Fruit fly (Drosophila melanogaster): ENCODE measurements around the gene obst-J.

DNA sequence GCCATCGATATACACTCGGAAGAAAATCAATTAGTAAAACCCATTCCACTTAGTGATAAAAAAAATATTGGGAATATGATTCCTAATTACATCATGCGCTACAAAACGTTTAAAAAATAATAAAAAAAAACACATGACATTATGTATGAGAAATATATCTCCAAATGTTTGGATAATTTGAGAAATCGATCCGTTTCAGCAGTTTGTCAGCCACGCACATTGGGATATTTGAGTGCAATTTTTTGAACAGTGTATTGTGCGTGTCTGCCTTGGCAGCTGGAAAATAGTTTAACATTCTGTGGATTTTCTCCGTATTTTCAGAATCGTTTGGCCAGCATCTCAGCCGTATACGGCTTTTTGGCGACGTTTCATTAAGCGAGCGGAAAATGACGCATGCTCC, 46.6 kb upstream of the obst-J start:
- TF ChIP-seq Sox102F (GFP tag; optimal IDR thresholded peaks at IDR 0.05) (no peak), fd85E (GFP tag; optimal IDR thresholded peaks at IDR 0.05) (no peak), Sox15 (GFP tag; optimal IDR thresholded peaks at IDR 0.05) (no peak), CG4318 (GFP tag; optimal IDR thresholded peaks at IDR 0.05) (no peak), cyc (GFP tag; optimal IDR thresholded peaks at IDR 0.05) (no peak), Gug (GFP tag; IDR thresholded peaks at IDR 0.05) (no peak)
